Fruit fly (Drosophila melanogaster) Kc167 (cell line): ENCODE measurements around the gene Flad1.

Experiments
- h ChIP-seq: fragments of >200 bp; optimal IDR thresholded peaks from 3 replicates; lab custom pipeline; 2018; ENCODE audit warnings: missing external identifiers
- psq ChIP-seq: fragments of >200 bp; optimal IDR thresholded peaks from 2 replicates; lab custom pipeline; 2017; ENCODE audit warnings: missing external identifiers
- ttk ChIP-seq: sonication (Bioruptor generic); optimal IDR thresholded peaks from 2 replicates; lab custom pipeline; 2017; ENCODE audit warnings: missing external identifiers

dm6 chrX:12906914-12907313 lies 3.6 kb upstream of the Flad1 start, which contains the start of gene mRpL49:
- TF ChIP-seq h (no peak), psq (lab: Kevin White, UChicago) (no peak), ttk (no peak)
